Fruit fly (Drosophila melanogaster) whole organism, prepupa: ENCODE data around the gene FRG1.

Experiments used
- CG10669 ChIP-seq: fragments of 200-800 bp; sonication (Bioruptor generic); optimal IDR thresholded peaks from 3 replicates; lab custom pipeline; 2018; ENCODE audit warnings: missing biosample characterization, mild to moderate bottlenecking, missing genetic modification characterization, moderate library complexity
- CG1621 ChIP-seq: fragments of 200-800 bp; sonication (Bioruptor generic); optimal IDR thresholded peaks from 3 replicates; lab custom pipeline; 2018; ENCODE audit warnings: missing biosample characterization, mild to moderate bottlenecking, missing genetic modification characterization
- CG16779 ChIP-seq: fragments of 200-800 bp; sonication (Bioruptor generic); optimal IDR thresholded peaks from 3 replicates; lab custom pipeline; 2017; ENCODE audit warnings: missing biosample characterization, mild to moderate bottlenecking, missing genetic modification characterization
- CG3032 ChIP-seq: fragments of 200-800 bp; optimal IDR thresholded peaks from 2 replicates; lab custom pipeline; 2019; ENCODE audit warnings: missing biosample characterization, mild to moderate bottlenecking, missing genetic modification characterization, moderate library complexity
- CG31627 ChIP-seq: fragments of 200-800 bp; sonication (Bioruptor generic); optimal IDR thresholded peaks from 3 replicates; lab custom pipeline; 2016; ENCODE audit warnings: missing biosample characterization, missing genetic modification characterization
- CG32006 ChIP-seq: fragments of 200-800 bp; sonication (Bioruptor generic); optimal IDR thresholded peaks from 3 replicates; lab custom pipeline; 2017; ENCODE audit warnings: missing biosample characterization, mild to moderate bottlenecking, missing genetic modification characterization
- CG34406 ChIP-seq: fragments of 200-800 bp; sonication (Bioruptor generic); optimal IDR thresholded peaks from 3 replicates; lab custom pipeline; 2016; ENCODE audit warnings: missing biosample characterization, missing genetic modification characterization
- CG4318 ChIP-seq: fragments of 200-800 bp; sonication (Bioruptor generic); optimal IDR thresholded peaks from 3 replicates; lab custom pipeline; 2017; ENCODE audit warnings: missing biosample characterization, mild to moderate bottlenecking, missing genetic modification characterization
- CG6792 ChIP-seq: fragments of 200-800 bp; sonication (Bioruptor generic); optimal IDR thresholded peaks from 3 replicates; lab custom pipeline; 2016; ENCODE audit warnings: missing biosample characterization, missing genetic modification characterization
- CG6854 ChIP-seq: fragments of 200-800 bp; sonication (Bioruptor generic); optimal IDR thresholded peaks from 2 replicates; lab custom pipeline; 2017; ENCODE audit warnings: missing biosample characterization, mild to moderate bottlenecking, missing genetic modification characterization
- CG7368 ChIP-seq: fragments of 200-800 bp; sonication (Bioruptor generic); optimal IDR thresholded peaks from 3 replicates; lab custom pipeline; 2016; ENCODE audit warnings: missing biosample characterization, missing genetic modification characterization
- CG8119 ChIP-seq: fragments of 200-800 bp; sonication (Bioruptor generic); IDR thresholded peaks from 3 replicates; pipeline ENCODE4 v1.3.6; 2022; ENCODE audit warnings: missing biosample characterization, missing genetic modification characterization
- CG8319 ChIP-seq: fragments of 200-800 bp; sonication (Bioruptor generic); optimal IDR thresholded peaks from 3 replicates; lab custom pipeline; 2016; ENCODE audit warnings: missing biosample characterization, missing genetic modification characterization
- CG8632 ChIP-seq: fragments of 200-800 bp; sonication (Bioruptor generic); optimal IDR thresholded peaks from 3 replicates; lab custom pipeline; 2016; ENCODE audit warnings: missing biosample characterization, missing genetic modification characterization
- CG9139 ChIP-seq: fragments of 200-800 bp; sonication (Bioruptor generic); optimal IDR thresholded peaks from 3 replicates; lab custom pipeline; 2017; ENCODE audit warnings: missing biosample characterization, mild to moderate bottlenecking, missing genetic modification characterization
- Eip75B ChIP-seq: fragments of 200-800 bp; sonication (Bioruptor generic); optimal IDR thresholded peaks from 3 replicates; lab custom pipeline; 2016; ENCODE audit warnings: missing biosample characterization, missing genetic modification characterization
- Eip78C ChIP-seq: fragments of 200-800 bp; sonication (Bioruptor generic); peaks from one replicate; lab custom pipeline; 2016; ENCODE audit warnings: missing biosample characterization, missing genetic modification characterization
- Eip93F ChIP-seq: fragments of 200-800 bp; sonication (Bioruptor generic); optimal IDR thresholded peaks from 2 replicates; lab custom pipeline; 2016; ENCODE audit warnings: missing biosample characterization, mild to moderate bottlenecking, missing genetic modification characterization
- Ets21C ChIP-seq: fragments of 200-800 bp; sonication (Bioruptor generic); optimal IDR thresholded peaks from 3 replicates; lab custom pipeline; 2016; ENCODE audit warnings: missing biosample characterization, missing genetic modification characterization
- Ets96B ChIP-seq: fragments of 200-800 bp; optimal IDR thresholded peaks from 2 replicates; lab custom pipeline; 2019; ENCODE audit warnings: missing biosample characterization, mild to moderate bottlenecking, missing genetic modification characterization, moderate library complexity
- Gug ChIP-seq: fragments of 200-800 bp; sonication (Bioruptor generic); IDR thresholded peaks from 2 replicates; pipeline ENCODE4 v1.3.6; 2022; ENCODE audit warnings: missing biosample characterization, missing genetic modification characterization
- Hr39 ChIP-seq: fragments of 200-800 bp; sonication (Bioruptor generic); optimal IDR thresholded peaks from 2 replicates; lab custom pipeline; 2016; ENCODE audit warnings: missing biosample characterization, missing genetic modification characterization
- Hr4 ChIP-seq: fragments of 200-800 bp; sonication (Bioruptor generic); optimal IDR thresholded peaks from 3 replicates; lab custom pipeline; 2016; ENCODE audit warnings: missing biosample characterization, missing genetic modification characterization
- Lpt ChIP-seq: fragments of 200-800 bp; sonication (Bioruptor generic); optimal IDR thresholded peaks from 3 replicates; lab custom pipeline; 2016; ENCODE audit warnings: missing biosample characterization, missing genetic modification characterization
- Met ChIP-seq: fragments of 200-800 bp; sonication (Bioruptor generic); optimal IDR thresholded peaks from 3 replicates; lab custom pipeline; 2016; ENCODE audit warnings: missing biosample characterization, missing genetic modification characterization
- OdsH ChIP-seq: fragments of 200-800 bp; sonication (Bioruptor generic); optimal IDR thresholded peaks from 3 replicates; lab custom pipeline; 2016; ENCODE audit warnings: missing biosample characterization, missing genetic modification characterization
- Smox ChIP-seq: fragments of 200-800 bp; sonication (Bioruptor generic); optimal IDR thresholded peaks from 3 replicates; lab custom pipeline; 2016; ENCODE audit warnings: missing biosample characterization, missing genetic modification characterization
- Sox102F ChIP-seq: fragments of 200-800 bp; sonication (Bioruptor generic); optimal IDR thresholded peaks from 2 replicates; lab custom pipeline; 2016; ENCODE audit warnings: missing biosample characterization, mild to moderate bottlenecking, missing genetic modification characterization
- Sox14 ChIP-seq: fragments of 200-800 bp; sonication (Bioruptor generic); optimal IDR thresholded peaks from 3 replicates; lab custom pipeline; 2016; ENCODE audit warnings: missing biosample characterization, missing genetic modification characterization
- Sox15 ChIP-seq: fragments of 200-800 bp; sonication (Bioruptor generic); optimal IDR thresholded peaks from 3 replicates; lab custom pipeline; 2016; ENCODE audit warnings: missing biosample characterization, missing genetic modification characterization
- achi ChIP-seq: fragments of 200-800 bp; sonication (Bioruptor generic); optimal IDR thresholded peaks from 3 replicates; lab custom pipeline; 2016; ENCODE audit warnings: missing biosample characterization, missing genetic modification characterization
- acj6 ChIP-seq: fragments of 200-800 bp; sonication (Bioruptor generic); optimal IDR thresholded peaks from 3 replicates; lab custom pipeline; 2016; ENCODE audit warnings: missing biosample characterization, missing genetic modification characterization
- cyc ChIP-seq: fragments of 200-800 bp; sonication (Bioruptor generic); optimal IDR thresholded peaks from 3 replicates; lab custom pipeline; 2016; ENCODE audit warnings: missing biosample characterization, missing genetic modification characterization
- dac ChIP-seq: fragments of 200-800 bp; sonication (Bioruptor generic); optimal IDR thresholded peaks from 2 replicates; lab custom pipeline; 2017; ENCODE audit warnings: missing biosample characterization, mild to moderate bottlenecking, missing genetic modification characterization
- dsx ChIP-seq: fragments of 200-800 bp; optimal IDR thresholded peaks from 3 replicates; lab custom pipeline; 2019; ENCODE audit warnings: missing biosample characterization, mild to moderate bottlenecking, missing genetic modification characterization, moderate library complexity; ENCODE audit not compliant: poor library complexity, severe bottlenecking
- eg ChIP-seq: fragments of 200-800 bp; sonication (Bioruptor generic); IDR thresholded peaks from 3 replicates; pipeline ENCODE4 v1.3.6; 2022; ENCODE audit warnings: missing biosample characterization, missing genetic modification characterization
- esn ChIP-seq: fragments of 200-800 bp; sonication (Bioruptor generic); optimal IDR thresholded peaks from 2 replicates; lab custom pipeline; 2016; ENCODE audit warnings: missing biosample characterization, mild to moderate bottlenecking, missing genetic modification characterization, moderate library complexity
- fd59A ChIP-seq: fragments of 200-800 bp; sonication (Bioruptor generic); optimal IDR thresholded peaks from 2 replicates; lab custom pipeline; 2017; ENCODE audit warnings: missing biosample characterization, mild to moderate bottlenecking, missing genetic modification characterization, missing genetic modification reagents
- lz ChIP-seq: fragments of 200-800 bp; sonication (Bioruptor generic); optimal IDR thresholded peaks from 3 replicates; lab custom pipeline; 2016; ENCODE audit warnings: missing biosample characterization, missing genetic modification characterization
- spab ChIP-seq: fragments of 200-800 bp; sonication (Bioruptor generic); optimal IDR thresholded peaks from 2 replicates; lab custom pipeline; 2017; ENCODE audit warnings: missing biosample characterization, mild to moderate bottlenecking, missing genetic modification characterization, missing genetic modification reagents
- ss ChIP-seq, 2 experiments: fragments of 200-800 bp; sonication (Bioruptor generic); optimal IDR thresholded peaks; 2 replicates in 1 of 2; 3 replicates in 1 of 2; lab custom pipeline; 2017 to 2018; ENCODE audit warnings: mild to moderate bottlenecking in 2 of 2, missing biosample characterization in 2 of 2, missing genetic modification characterization in 2 of 2, moderate library complexity in 1 of 2
- topi ChIP-seq: fragments of 200-800 bp; sonication (Bioruptor generic); optimal IDR thresholded peaks from 3 replicates; lab custom pipeline; 2016; ENCODE audit warnings: missing biosample characterization, missing genetic modification characterization

Gene FRG1

dm6 chr3L:20302081-20302630 is 5.4 kb upstream of the FRG1 start, which contains the start of gene Pex23 (continued):
- TF ChIP-seq OdsH (no peak), CG3032 (tag; lab: Kevin White, UChicago) (peak; percentile 70), CG8319 (GFP tag; lab: Kevin White, UChicago) (peak; percentile 15), Smox (GFP tag; lab: Kevin White, UChicago) (peak; percentile 75), acj6 (GFP tag; lab: Kevin White, UChicago) (no peak), CG4318 (GFP tag; lab: Kevin White, UChicago) (no peak), CG6792 (peak; percentile 46), Eip93F (peak; percentile 9), lz (peak; percentile 79), Hr39 (GFP tag; lab: Kevin White, UChicago) (peak; percentile 81), esn (peak; percentile 84), CG31627 (GFP tag; lab: Kevin White, UChicago) (peak; percentile 80), dac (GFP tag; lab: Kevin White, UChicago) (no peak), eg (peak; percentile 80), Ets96B (peak; percentile 50), CG6854 (GFP tag; lab: Kevin White, UChicago) (no peak), Lpt (peak; percentile 37), CG8119 (GFP tag; lab: Robert Waterston, UW) (peak; percentile 54; the same call in 2 of the 3 replicates), Gug (GFP tag; lab: Robert Waterston, UW) (peak; percentile 70; the same call in 1 of the 2 replicates)

- TF ChIP-seq Sox15 (no peak), Hr4 (no peak), ss (GFP tag; optimal IDR thresholded peaks at IDR 0.05; lab: Kevin White, UChicago) (no peak), CG1621 (tag; lab: Kevin White, UChicago) (no peak), dsx (GFP tag; lab: Kevin White, UChicago) (no peak), cyc (GFP tag; lab: Kevin White, UChicago) (no peak), achi (no peak), Smox (GFP tag; lab: Kevin White, UChicago) (no peak), acj6 (GFP tag; lab: Kevin White, UChicago) (no peak), spab (GFP tag; lab: Kevin White, UChicago) (no peak), CG32006 (GFP tag; lab: Kevin White, UChicago) (no peak), Met (GFP tag; lab: Kevin White, UChicago) (no peak), dac (GFP tag; lab: Kevin White, UChicago) (no peak)
Observed at dm6 chr3L:20299110-20299509, 2.3 kb upstream of the FRG1 start, which contains the start of gene SCCRO4. SCCRO4 (plus strand) TSS chr3L:20299410.

- TF ChIP-seq cyc (GFP tag; lab: Kevin White, UChicago) (no peak), CG7368 (peak; percentile 28)
Observed at dm6 chr3L:20295095-20295494, 1.7 kb downstream of the FRG1 start, which contains the start of gene gogo. gogo (minus strand) TSS chr3L:20295133.

dm6 chr3L:20287046-20287445 is 9.7 kb downstream of the FRG1 start:
- TF ChIP-seq Ets96B, result no peak
- TF ChIP-seq CG10669 (GFP tag; lab: Kevin White, UChicago), result no peak
- TF ChIP-seq CG9139 (GFP tag; lab: Kevin White, UChicago), result no peak
- TF ChIP-seq Eip75B (GFP tag; lab: Kevin White, UChicago), result no peak
- TF ChIP-seq Eip78C (GFP tag; lab: Kevin White, UChicago), result peak; percentile 5
- TF ChIP-seq, all 60 proteins: peak for 1

- TF ChIP-seq Eip75B (GFP tag; lab: Kevin White, UChicago), result no peak
- no peak for TF ChIP-seq Sox14 (GFP tag; lab: Kevin White, UChicago)
- no peak for TF ChIP-seq Ets96B
- TF ChIP-seq CG8632 (GFP tag; lab: Kevin White, UChicago), result no peak
- TF ChIP-seq CG6854 (GFP tag; lab: Kevin White, UChicago), result no peak
- TF ChIP-seq spab (GFP tag; lab: Kevin White, UChicago), result no peak
- TF ChIP-seq topi, result no peak
- no peak for TF ChIP-seq CG34406 (GFP tag; lab: Kevin White, UChicago)
- no peak for TF ChIP-seq Eip93F
- TF ChIP-seq CG1621 (tag; lab: Kevin White, UChicago), result no peak
- TF ChIP-seq Ets21C (GFP tag; lab: Kevin White, UChicago), result no peak
- TF ChIP-seq CG16779 (tag; lab: Kevin White, UChicago), result no peak
- no peak for TF ChIP-seq Sox102F (GFP tag; lab: Kevin White, UChicago)
- no peak for TF ChIP-seq CG8319 (GFP tag; lab: Kevin White, UChicago)
- TF ChIP-seq fd59A (GFP tag; lab: Kevin White, UChicago), result no peak
- TF ChIP-seq CG7368, result no peak
- no peak for TF ChIP-seq acj6 (GFP tag; lab: Kevin White, UChicago)
- TF ChIP-seq Eip78C (GFP tag; lab: Kevin White, UChicago), result no peak
- no peak for TF ChIP-seq eg
Observed at dm6 chr3L:20281254-20281653, 15.5 kb downstream of the FRG1 start.
